Worm (Caenorhabditis elegans) whole organism, mixed stage, embryonic: ENCODE data around the gene Y49F6B.14.

Experiments used
- M03D4.4 ChIP-seq: sonication (generic microtip); optimal IDR thresholded peaks from 2 replicates; lab custom pipeline; 2017; ENCODE audit warnings: mild to moderate bottlenecking, missing genetic modification characterization, missing compliant biosample characterization
- bed-3 ChIP-seq: fragments of 200-800 bp; sonication (Bioruptor generic); optimal IDR thresholded peaks from 3 replicates; lab custom pipeline; 2018; ENCODE audit warnings: mild to moderate bottlenecking, missing genetic modification characterization, moderate library complexity, missing compliant biosample characterization
- blmp-1 ChIP-seq: fragments of 150-350 bp; optimal IDR thresholded peaks from 2 replicates; lab custom pipeline; 2014; ENCODE audit warnings: missing biosample characterization, missing genetic modification characterization
- ceh-39 ChIP-seq: fragments of 150-350 bp; optimal IDR thresholded peaks from 2 replicates; lab custom pipeline; 2014; ENCODE audit warnings: missing biosample characterization, missing genetic modification characterization
- ceh-43 ChIP-seq: fragments of 200-800 bp; sonication (Bioruptor generic); optimal IDR thresholded peaks from 2 replicates; lab custom pipeline; 2018; ENCODE audit warnings: mild to moderate bottlenecking, missing genetic modification characterization, moderate library complexity, missing compliant biosample characterization
- ceh-83 ChIP-seq: fragments of 200-800 bp; sonication (Bioruptor generic); optimal IDR thresholded peaks from 2 replicates; lab custom pipeline; 2018; ENCODE audit warnings: mild to moderate bottlenecking, missing genetic modification characterization, missing compliant biosample characterization
- ces-1 ChIP-seq: fragments of 150-350 bp; optimal IDR thresholded peaks from 2 replicates; lab custom pipeline; 2014; ENCODE audit warnings: missing biosample characterization, missing genetic modification reagents, missing genetic modification characterization
- cnd-1 ChIP-seq: fragments of 200-800 bp; sonication (Bioruptor generic); optimal IDR thresholded peaks from 2 replicates; lab custom pipeline; 2018; ENCODE audit warnings: mild to moderate bottlenecking, missing genetic modification characterization, missing compliant biosample characterization
- drap-1 ChIP-seq: fragments of 200-800 bp; sonication (Bioruptor generic); optimal IDR thresholded peaks from 3 replicates; lab custom pipeline; 2018; ENCODE audit warnings: mild to moderate bottlenecking, missing genetic modification characterization, missing compliant biosample characterization
- elt-1 ChIP-seq: sonication (generic microtip); optimal IDR thresholded peaks from 2 replicates; lab custom pipeline; 2017; ENCODE audit warnings: missing genetic modification characterization, mild to moderate bottlenecking, missing compliant biosample characterization, antibody characterized with exemption, moderate library complexity, borderline replicate concordance; ENCODE audit not compliant: insufficient read depth
- elt-3 ChIP-seq: fragments of 150-350 bp; optimal IDR thresholded peaks from 2 replicates; lab custom pipeline; 2014; ENCODE audit warnings: missing biosample characterization, missing genetic modification characterization
- flh-1 ChIP-seq: fragments of 200-800 bp; sonication (Bioruptor generic); optimal IDR thresholded peaks from 2 replicates; lab custom pipeline; 2018; ENCODE audit warnings: mild to moderate bottlenecking, missing genetic modification characterization, moderate library complexity, missing compliant biosample characterization
- ham-2 ChIP-seq: fragments of 200-800 bp; sonication (Bioruptor generic); optimal IDR thresholded peaks from 2 replicates; lab custom pipeline; 2018; ENCODE audit warnings: mild to moderate bottlenecking, missing genetic modification characterization, missing compliant biosample characterization
- hlh-1 ChIP-seq: fragments of 150-350 bp; optimal IDR thresholded peaks from 2 replicates; lab custom pipeline; 2014; ENCODE audit warnings: missing biosample characterization, missing genetic modification reagents, missing genetic modification characterization
- lin-13 ChIP-seq: fragments of 150-350 bp; optimal IDR thresholded peaks from 2 replicates; lab custom pipeline; 2014; ENCODE audit warnings: missing biosample characterization, missing genetic modification characterization
- lin-32 ChIP-seq: fragments of 200-800 bp; sonication (Bioruptor generic); optimal IDR thresholded peaks from 2 replicates; lab custom pipeline; 2018; ENCODE audit warnings: mild to moderate bottlenecking, missing genetic modification characterization, missing compliant biosample characterization
- lsy-2 ChIP-seq: fragments of 150-350 bp; optimal IDR thresholded peaks from 2 replicates; lab custom pipeline; 2014; ENCODE audit warnings: missing biosample characterization, missing genetic modification characterization
- mab-5 ChIP-seq: fragments of 150-350 bp; optimal IDR thresholded peaks from 2 replicates; lab custom pipeline; 2014; ENCODE audit warnings: missing biosample characterization, missing genetic modification characterization
- mep-1 ChIP-seq: fragments of 150-350 bp; optimal IDR thresholded peaks from 2 replicates; lab custom pipeline; 2017; ENCODE audit warnings: missing biosample characterization, missing genetic modification reagents, missing genetic modification characterization, inconsistent platforms
- mls-2 ChIP-seq: sonication (generic microtip); optimal IDR thresholded peaks from 2 replicates; lab custom pipeline; 2016; ENCODE audit warnings: mild to moderate bottlenecking, missing genetic modification characterization, moderate library complexity, missing compliant biosample characterization
- nhr-12 ChIP-seq: fragments of 150-350 bp; optimal IDR thresholded peaks from 2 replicates; lab custom pipeline; 2014; ENCODE audit warnings: missing biosample characterization, missing genetic modification characterization
- nhr-2 ChIP-seq: fragments of 150-350 bp; optimal IDR thresholded peaks from 2 replicates; lab custom pipeline; 2014; ENCODE audit warnings: missing biosample characterization, missing genetic modification characterization
- nhr-237 ChIP-seq: fragments of 150-350 bp; optimal IDR thresholded peaks from 2 replicates; lab custom pipeline; 2014; ENCODE audit warnings: missing biosample characterization, missing genetic modification characterization
- nhr-28 ChIP-seq: fragments of 150-350 bp; optimal IDR thresholded peaks from 2 replicates; lab custom pipeline; 2014; ENCODE audit warnings: missing biosample characterization, missing genetic modification characterization
- nhr-76 ChIP-seq: sonication (generic microtip); optimal IDR thresholded peaks from 2 replicates; lab custom pipeline; 2017; ENCODE audit warnings: missing biosample characterization, missing genetic modification characterization
- pha-4 ChIP-seq: fragments of 150-350 bp; optimal IDR thresholded peaks from 2 replicates; lab custom pipeline; 2018; ENCODE audit warnings: missing biosample characterization, missing genetic modification reagents, missing genetic modification characterization
- sem-2 ChIP-seq: fragments of 200-800 bp; sonication (Bioruptor generic); optimal IDR thresholded peaks from 2 replicates; lab custom pipeline; 2018; ENCODE audit warnings: mild to moderate bottlenecking, missing genetic modification characterization, missing compliant biosample characterization
- snpc-4 ChIP-seq: fragments of 150-350 bp; optimal IDR thresholded peaks from 2 replicates; lab custom pipeline; 2014; ENCODE audit warnings: missing biosample characterization, missing genetic modification characterization
- sptf-1 ChIP-seq: sonication (generic microtip); optimal IDR thresholded peaks from 2 replicates; lab custom pipeline; 2017; ENCODE audit warnings: mild to moderate bottlenecking, missing genetic modification characterization, moderate library complexity, missing compliant biosample characterization
- tbx-8 ChIP-seq: fragments of 200-800 bp; sonication (Bioruptor generic); optimal IDR thresholded peaks from 2 replicates; lab custom pipeline; 2018; ENCODE audit warnings: mild to moderate bottlenecking, missing genetic modification characterization, moderate library complexity, missing compliant biosample characterization
- unc-120 ChIP-seq: sonication (generic microtip); optimal IDR thresholded peaks from 2 replicates; lab custom pipeline; 2017; ENCODE audit warnings: missing genetic modification characterization, missing compliant biosample characterization; ENCODE audit not compliant: poor library complexity, severe bottlenecking
- unc-39 ChIP-seq: fragments of 150-350 bp; optimal IDR thresholded peaks from 2 replicates; lab custom pipeline; 2014; ENCODE audit warnings: missing biosample characterization, missing genetic modification characterization
- unc-62 ChIP-seq: fragments of 150-350 bp; optimal IDR thresholded peaks from 2 replicates; lab custom pipeline; 2014; ENCODE audit warnings: missing biosample characterization, missing genetic modification reagents, missing genetic modification characterization
- zip-8 ChIP-seq: fragments of 150-350 bp; optimal IDR thresholded peaks from 2 replicates; lab custom pipeline; 2014; ENCODE audit warnings: missing biosample characterization, missing genetic modification characterization
- ztf-11 ChIP-seq: fragments of 150-350 bp; optimal IDR thresholded peaks from 2 replicates; lab custom pipeline; 2014; ENCODE audit warnings: missing biosample characterization, missing genetic modification characterization

Y49F6B.14 gene

DNA sequence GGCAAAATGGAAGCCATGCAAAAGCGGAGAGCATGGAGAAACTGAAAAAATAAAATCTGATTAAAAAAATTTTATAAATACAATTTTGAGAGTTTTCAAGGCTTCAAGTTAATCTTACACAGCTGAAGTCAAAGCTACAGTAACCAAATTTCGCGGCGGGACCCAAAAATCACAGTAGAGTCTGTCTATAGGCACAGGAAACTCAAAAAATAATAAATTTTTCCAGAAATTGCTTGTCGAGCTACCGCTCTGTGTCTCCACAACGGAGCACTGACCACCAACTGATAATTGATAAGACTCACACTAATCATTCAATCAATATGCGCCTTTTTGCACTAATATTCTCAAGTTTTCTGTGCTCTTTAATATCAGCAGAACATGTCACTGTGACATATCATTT is 35.1 kb upstream of the Y49F6B.14 start, which contains the start of gene W10G11.19:
W10G11.19 (plus strand) TSS at position 301 of the 400 bp plus-strand sequence.
- TF ChIP-seq lsy-2 (tag; lab: Kevin White, UChicago) (no peak), sptf-1 (tag; lab: Kevin White, UChicago) (no peak), nhr-12 (no peak), mab-5 (tag; lab: Kevin White, UChicago) (no peak), nhr-2 (tag; lab: Kevin White, UChicago) (no peak), nhr-28 (tag; lab: Kevin White, UChicago) (no peak), M03D4.4 (tag; lab: Kevin White, UChicago) (no peak), unc-120 (no peak), mep-1 (no peak), pha-4 (no peak)

DNA sequence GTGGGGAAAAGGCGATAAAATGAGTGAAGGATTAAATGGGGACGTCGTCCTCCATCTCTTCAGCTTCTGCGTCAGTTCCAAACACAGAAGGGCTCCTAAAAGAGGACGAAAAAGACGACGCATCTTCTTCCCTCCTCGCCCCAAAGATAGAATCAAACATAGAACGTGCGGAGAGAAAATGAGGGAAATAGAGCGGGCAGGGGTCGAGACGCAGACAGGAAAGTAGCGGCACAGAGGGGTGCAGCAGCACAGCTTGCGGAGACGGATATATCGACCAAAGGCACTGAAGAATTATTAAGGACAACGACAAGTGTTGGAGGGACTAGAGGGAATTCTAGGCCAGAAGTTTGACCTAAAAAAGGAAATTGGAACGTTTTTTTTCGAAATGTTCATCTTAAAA is 32.0 kb upstream of the Y49F6B.14 start:
- no peak for TF ChIP-seq ceh-39 (tag; lab: Kevin White, UChicago)
- TF ChIP-seq flh-1: no peak
- TF ChIP-seq lsy-2 (tag; lab: Kevin White, UChicago): no peak
- TF ChIP-seq unc-120: peak; percentile 68
- no peak for TF ChIP-seq tbx-8
- no peak for TF ChIP-seq nhr-12
- no peak for TF ChIP-seq bed-3 (GFP tag; lab: Kevin White, UChicago)
- TF ChIP-seq ces-1 (GFP tag; lab: Kevin White, UChicago): peak; percentile 66
- TF ChIP-seq elt-3 (tag; lab: Kevin White, UChicago): no peak
- no peak for TF ChIP-seq nhr-2 (tag; lab: Kevin White, UChicago)
- TF ChIP-seq sem-2: no peak
- no peak for TF ChIP-seq M03D4.4 (tag; lab: Kevin White, UChicago)
- no peak for TF ChIP-seq blmp-1 (tag; lab: Kevin White, UChicago)
- peak; percentile 34 for TF ChIP-seq mep-1
- TF ChIP-seq mab-5 (tag; lab: Kevin White, UChicago): no peak
- no peak for TF ChIP-seq elt-1
- no peak for TF ChIP-seq nhr-237 (tag; lab: Kevin White, UChicago)
- TF ChIP-seq ceh-83 (GFP tag; lab: Kevin White, UChicago): peak; percentile 10
- TF ChIP-seq ztf-11 (tag; lab: Kevin White, UChicago): no peak
- peak; percentile 42 for TF ChIP-seq cnd-1 (tag; lab: Kevin White, UChicago)
- peak; percentile 45 for TF ChIP-seq ham-2 (GFP tag; lab: Kevin White, UChicago)
- no peak for TF ChIP-seq lin-13
- TF ChIP-seq mls-2 (tag; lab: Kevin White, UChicago): no peak
- peak; percentile 1 for TF ChIP-seq drap-1 (GFP tag; lab: Kevin White, UChicago)
- no peak for TF ChIP-seq ceh-43 (GFP tag; lab: Kevin White, UChicago)
- peak; percentile 5 for TF ChIP-seq hlh-1 (tag; lab: Kevin White, UChicago)
- no peak for TF ChIP-seq nhr-76 (tag; lab: Kevin White, UChicago)
- no peak for TF ChIP-seq unc-39 (tag; lab: Kevin White, UChicago)
- TF ChIP-seq nhr-28 (tag; lab: Kevin White, UChicago): no peak
- no peak for TF ChIP-seq lin-32 (GFP tag; lab: Kevin White, UChicago)
- no peak for TF ChIP-seq sptf-1 (tag; lab: Kevin White, UChicago)
- TF ChIP-seq snpc-4: no peak
- TF ChIP-seq unc-62 (GFP tag; lab: Kevin White, UChicago): no peak
- no peak for TF ChIP-seq zip-8 (tag; lab: Kevin White, UChicago)
- TF ChIP-seq pha-4: no peak

ce11 chrII:3546381-3546931 is 31.2 kb upstream of the Y49F6B.14 start, which contains the start of gene apd-3:
Gene apd-3 (minus strand): TSS chrII:3546431.
- TF ChIP-seq bed-3 (GFP tag; lab: Kevin White, UChicago) (no peak), ham-2 (GFP tag; lab: Kevin White, UChicago) (no peak), drap-1 (GFP tag; lab: Kevin White, UChicago) (no peak), tbx-8 (no peak), snpc-4 (no peak), sem-2 (no peak), M03D4.4 (tag; lab: Kevin White, UChicago) (no peak), pha-4 (no peak), hlh-1 (tag; lab: Kevin White, UChicago) (no peak), flh-1 (no peak), nhr-2 (tag; lab: Kevin White, UChicago) (no peak), cnd-1 (tag; lab: Kevin White, UChicago) (no peak), mls-2 (tag; lab: Kevin White, UChicago) (no peak), elt-1 (no peak), ceh-43 (GFP tag; lab: Kevin White, UChicago) (no peak)
